Worm (Caenorhabditis elegans) whole organism, mixed stage, embryonic: Measurements from ENCODE around the gene kcc-1.

Experiments
- M03D4.4 ChIP-seq: sonication (generic microtip); optimal IDR thresholded peaks from 2 replicates; lab custom pipeline; 2017; ENCODE audit warnings: mild to moderate bottlenecking, missing genetic modification characterization, missing compliant biosample characterization
- blmp-1 ChIP-seq: fragments of 150-350 bp; optimal IDR thresholded peaks from 2 replicates; lab custom pipeline; 2014; ENCODE audit warnings: missing biosample characterization, missing genetic modification characterization
- ceh-43 ChIP-seq: fragments of 200-800 bp; sonication (Bioruptor generic); optimal IDR thresholded peaks from 2 replicates; lab custom pipeline; 2018; ENCODE audit warnings: mild to moderate bottlenecking, missing genetic modification characterization, moderate library complexity, missing compliant biosample characterization
- ces-1 ChIP-seq: fragments of 150-350 bp; optimal IDR thresholded peaks from 2 replicates; lab custom pipeline; 2014; ENCODE audit warnings: missing biosample characterization, missing genetic modification reagents, missing genetic modification characterization
- cnd-1 ChIP-seq: fragments of 200-800 bp; sonication (Bioruptor generic); optimal IDR thresholded peaks from 2 replicates; lab custom pipeline; 2018; ENCODE audit warnings: mild to moderate bottlenecking, missing genetic modification characterization, missing compliant biosample characterization
- drap-1 ChIP-seq: fragments of 200-800 bp; sonication (Bioruptor generic); optimal IDR thresholded peaks from 3 replicates; lab custom pipeline; 2018; ENCODE audit warnings: mild to moderate bottlenecking, missing genetic modification characterization, missing compliant biosample characterization
- elt-1 ChIP-seq: sonication (generic microtip); optimal IDR thresholded peaks from 2 replicates; lab custom pipeline; 2017; ENCODE audit warnings: missing genetic modification characterization, mild to moderate bottlenecking, missing compliant biosample characterization, antibody characterized with exemption, moderate library complexity, borderline replicate concordance; ENCODE audit not compliant: insufficient read depth
- elt-3 ChIP-seq: fragments of 150-350 bp; optimal IDR thresholded peaks from 2 replicates; lab custom pipeline; 2014; ENCODE audit warnings: missing biosample characterization, missing genetic modification characterization
- flh-1 ChIP-seq: fragments of 200-800 bp; sonication (Bioruptor generic); optimal IDR thresholded peaks from 2 replicates; lab custom pipeline; 2018; ENCODE audit warnings: mild to moderate bottlenecking, missing genetic modification characterization, moderate library complexity, missing compliant biosample characterization
- ham-2 ChIP-seq: fragments of 200-800 bp; sonication (Bioruptor generic); optimal IDR thresholded peaks from 2 replicates; lab custom pipeline; 2018; ENCODE audit warnings: mild to moderate bottlenecking, missing genetic modification characterization, missing compliant biosample characterization
- hlh-1 ChIP-seq: fragments of 150-350 bp; optimal IDR thresholded peaks from 2 replicates; lab custom pipeline; 2014; ENCODE audit warnings: missing biosample characterization, missing genetic modification reagents, missing genetic modification characterization
- lin-32 ChIP-seq: fragments of 200-800 bp; sonication (Bioruptor generic); optimal IDR thresholded peaks from 2 replicates; lab custom pipeline; 2018; ENCODE audit warnings: mild to moderate bottlenecking, missing genetic modification characterization, missing compliant biosample characterization
- lsy-2 ChIP-seq: fragments of 150-350 bp; optimal IDR thresholded peaks from 2 replicates; lab custom pipeline; 2014; ENCODE audit warnings: missing biosample characterization, missing genetic modification characterization
- mab-5 ChIP-seq: fragments of 150-350 bp; optimal IDR thresholded peaks from 2 replicates; lab custom pipeline; 2014; ENCODE audit warnings: missing biosample characterization, missing genetic modification characterization
- mls-2 ChIP-seq: sonication (generic microtip); optimal IDR thresholded peaks from 2 replicates; lab custom pipeline; 2016; ENCODE audit warnings: mild to moderate bottlenecking, missing genetic modification characterization, moderate library complexity, missing compliant biosample characterization
- nhr-12 ChIP-seq: fragments of 150-350 bp; optimal IDR thresholded peaks from 2 replicates; lab custom pipeline; 2014; ENCODE audit warnings: missing biosample characterization, missing genetic modification characterization
- nhr-28 ChIP-seq: fragments of 150-350 bp; optimal IDR thresholded peaks from 2 replicates; lab custom pipeline; 2014; ENCODE audit warnings: missing biosample characterization, missing genetic modification characterization
- nhr-76 ChIP-seq: sonication (generic microtip); optimal IDR thresholded peaks from 2 replicates; lab custom pipeline; 2017; ENCODE audit warnings: missing biosample characterization, missing genetic modification characterization
- sem-2 ChIP-seq: fragments of 200-800 bp; sonication (Bioruptor generic); optimal IDR thresholded peaks from 2 replicates; lab custom pipeline; 2018; ENCODE audit warnings: mild to moderate bottlenecking, missing genetic modification characterization, missing compliant biosample characterization
- sptf-1 ChIP-seq: sonication (generic microtip); optimal IDR thresholded peaks from 2 replicates; lab custom pipeline; 2017; ENCODE audit warnings: mild to moderate bottlenecking, missing genetic modification characterization, moderate library complexity, missing compliant biosample characterization
- tbx-8 ChIP-seq: fragments of 200-800 bp; sonication (Bioruptor generic); optimal IDR thresholded peaks from 2 replicates; lab custom pipeline; 2018; ENCODE audit warnings: mild to moderate bottlenecking, missing genetic modification characterization, moderate library complexity, missing compliant biosample characterization
- unc-39 ChIP-seq: fragments of 150-350 bp; optimal IDR thresholded peaks from 2 replicates; lab custom pipeline; 2014; ENCODE audit warnings: missing biosample characterization, missing genetic modification characterization
- unc-62 ChIP-seq: fragments of 150-350 bp; optimal IDR thresholded peaks from 2 replicates; lab custom pipeline; 2014; ENCODE audit warnings: missing biosample characterization, missing genetic modification reagents, missing genetic modification characterization
- zip-8 ChIP-seq: fragments of 150-350 bp; optimal IDR thresholded peaks from 2 replicates; lab custom pipeline; 2014; ENCODE audit warnings: missing biosample characterization, missing genetic modification characterization
- ztf-11 ChIP-seq: fragments of 150-350 bp; optimal IDR thresholded peaks from 2 replicates; lab custom pipeline; 2014; ENCODE audit warnings: missing biosample characterization, missing genetic modification characterization

kcc-1 gene

DNA sequence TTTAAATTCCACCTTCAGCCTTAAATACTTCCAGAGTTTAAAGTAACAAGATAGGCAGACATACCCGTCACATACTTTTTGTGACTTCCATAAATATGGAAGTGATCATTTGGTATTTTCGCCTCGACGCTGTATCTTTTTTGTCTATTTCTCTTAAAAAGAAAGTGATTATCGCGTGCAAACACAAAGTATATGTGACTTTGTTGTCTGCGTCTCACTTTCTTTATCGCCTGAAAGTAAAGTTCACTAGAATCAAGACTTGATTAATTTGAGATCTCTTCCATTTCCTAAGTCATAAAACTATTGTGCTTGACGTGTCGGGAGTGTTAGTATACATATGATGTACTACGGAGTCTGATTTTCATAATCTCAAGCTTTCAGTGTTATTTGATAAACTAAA, 52.2 kb downstream of the kcc-1 start, which contains the start of gene C06E4.6:
Gene C06E4.6, minus strand, starts transcription at position 51 of the 400 bp plus-strand sequence.
- no peak for TF ChIP-seq unc-62
- TF ChIP-seq M03D4.4 (tag; lab: Kevin White, UChicago), result no peak
- no peak for TF ChIP-seq lsy-2 (tag; lab: Kevin White, UChicago)
- no peak for TF ChIP-seq ceh-43 (GFP tag; lab: Kevin White, UChicago)
- no peak for TF ChIP-seq mls-2 (tag; lab: Kevin White, UChicago)
- no peak for TF ChIP-seq sptf-1
- TF ChIP-seq sem-2 (GFP tag; lab: Kevin White, UChicago), result no peak
- TF ChIP-seq hlh-1 (tag; lab: Kevin White, UChicago), result no peak
- no peak for TF ChIP-seq elt-3 (tag; lab: Kevin White, UChicago)
- TF ChIP-seq blmp-1 (tag; lab: Kevin White, UChicago), result no peak
- TF ChIP-seq ces-1 (GFP tag; lab: Kevin White, UChicago), result no peak
- no peak for TF ChIP-seq unc-39 (tag; lab: Kevin White, UChicago)
- no peak for TF ChIP-seq nhr-28 (tag; lab: Kevin White, UChicago)
- no peak for TF ChIP-seq cnd-1 (tag; lab: Kevin White, UChicago)

ce11 chrIV:7260587-7260986, 54.5 kb downstream of the kcc-1 start, which contains the start of gene C06E4.3:
Gene C06E4.3, plus strand, starts transcription at chrIV:7260875.
- no peak for TF ChIP-seq elt-3 (tag; lab: Kevin White, UChicago)
- TF ChIP-seq nhr-76 (tag; lab: Kevin White, UChicago), result no peak

DNA sequence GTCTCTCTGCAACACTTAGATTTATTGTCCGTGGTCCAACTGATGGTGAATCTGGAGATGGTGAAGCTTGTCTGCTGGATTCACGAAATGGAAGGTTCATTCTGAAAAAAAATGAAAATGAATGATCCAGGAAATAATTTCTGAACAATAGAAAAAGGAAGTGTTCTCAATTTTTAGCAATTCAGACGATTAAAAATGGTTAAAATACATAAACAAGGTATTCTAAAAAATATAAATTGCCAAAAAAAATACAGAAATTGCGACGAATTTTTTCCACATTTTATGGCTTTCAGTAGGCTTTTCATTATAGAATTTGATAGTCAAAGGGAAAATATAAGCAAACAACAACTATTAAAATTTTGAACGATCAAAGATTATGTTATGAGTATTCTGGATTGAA, 57.1 kb downstream of the kcc-1 start, which contains the start of gene glb-2:
Gene glb-2, minus strand, starts transcription at position 101 of the 400 bp plus-strand sequence.
- TF ChIP-seq zip-8, result no peak
- no peak for TF ChIP-seq ceh-43 (GFP tag; lab: Kevin White, UChicago)
- TF ChIP-seq nhr-12 (tag; lab: Kevin White, UChicago), result no peak
- TF ChIP-seq elt-1 (tag; lab: Kevin White, UChicago), result no peak
- TF ChIP-seq ham-2, result no peak
- no peak for TF ChIP-seq flh-1
- no peak for TF ChIP-seq tbx-8
- no peak for TF ChIP-seq lin-32 (GFP tag; lab: Kevin White, UChicago)
- TF ChIP-seq mab-5, result no peak
- no peak for TF ChIP-seq cnd-1 (tag; lab: Kevin White, UChicago)
- TF ChIP-seq drap-1, result no peak
- TF ChIP-seq mls-2 (tag; lab: Kevin White, UChicago), result no peak
- no peak for TF ChIP-seq ztf-11 (tag; lab: Kevin White, UChicago)
- TF ChIP-seq unc-62, result no peak
- no peak for TF ChIP-seq unc-39 (tag; lab: Kevin White, UChicago)
